Fruit fly (Drosophila melanogaster): Measurements from ENCODE around the gene gcm2.

The gcm2 gene

dm6 chr2L:9616654-9617053 is 8.3 kb downstream of the gcm2 start (continued):
- peak; percentile 82 for TF ChIP-seq Neu2 (GFP tag; optimal IDR thresholded peaks at IDR 0.05; ENCODE audit: borderline replicate concordance)
- TF ChIP-seq repo (GFP tag; optimal IDR thresholded peaks at IDR 0.05): peak; percentile 0
- no peak for TF ChIP-seq CG3726 (GFP tag; IDR thresholded peaks at IDR 0.05)
- no peak for TF ChIP-seq Dad (GFP tag; optimal IDR thresholded peaks at IDR 0.05)
- no peak for TF ChIP-seq CG12104 (GFP tag; optimal IDR thresholded peaks at IDR 0.05)
- TF ChIP-seq Rx (GFP tag; IDR thresholded peaks at IDR 0.05): no peak
- no peak for TF ChIP-seq Hand (GFP tag; optimal IDR thresholded peaks at IDR 0.05)
- no peak for TF ChIP-seq CG6254 (GFP tag; optimal IDR thresholded peaks at IDR 0.05)
- peak; percentile 63 for TF ChIP-seq CG12391 (tag; optimal IDR thresholded peaks at IDR 0.05)
- no peak for TF ChIP-seq Sry-β (GFP tag; optimal IDR thresholded peaks at IDR 0.05)
- TF ChIP-seq CG6689 (GFP tag; IDR thresholded peaks at IDR 0.05): 0 out of 2 replicates have a peak, but pooled peaks have one; percentile 9
- peak; percentile 30 for TF ChIP-seq CG8944 (GFP tag; optimal IDR thresholded peaks at IDR 0.05)
- peak; percentile 60; the same call in 1 of the 3 replicates for TF ChIP-seq hb (GFP tag; IDR thresholded peaks at IDR 0.05; ENCODE audit: partially characterized antibody)
- no peak for TF ChIP-seq hkb (optimal IDR thresholded peaks at IDR 0.05)
- peak; percentile 42 for TF ChIP-seq hkb (GFP tag; IDR thresholded peaks at IDR 0.05)
- TF ChIP-seq Mrtf (GFP tag; IDR thresholded peaks at IDR 0.05): no peak
- no peak for TF ChIP-seq nau (GFP tag; optimal IDR thresholded peaks at IDR 0.05)
- no peak for TF ChIP-seq Hr78 (GFP tag; optimal IDR thresholded peaks at IDR 0.05)
- no peak; the same call in 2 of the 3 replicates for TF ChIP-seq CG14050 (GFP tag; IDR thresholded peaks at IDR 0.05)
- peak; percentile 32 for TF ChIP-seq ewg (GFP tag; optimal IDR thresholded peaks at IDR 0.05)
- no peak for TF ChIP-seq CG15696 (tag; optimal IDR thresholded peaks at IDR 0.05)
- no peak for TF ChIP-seq bigmax (GFP tag; optimal IDR thresholded peaks at IDR 0.05)
- no peak; the same call in 1 of the 2 replicates for TF ChIP-seq CG5953 (GFP tag; IDR thresholded peaks at IDR 0.05)
- TF ChIP-seq CG10565 (GFP tag; optimal IDR thresholded peaks at IDR 0.05): no peak
- peak; percentile 59 for TF ChIP-seq CG7987 (GFP tag; optimal IDR thresholded peaks at IDR 0.05)
- peak; percentile 63; the same call in 1 of the 2 replicates for TF ChIP-seq ato (GFP tag; IDR thresholded peaks at IDR 0.05; ENCODE audit: partially characterized antibody)
- TF ChIP-seq CG2678 (tag; optimal IDR thresholded peaks at IDR 0.05): no peak
- TF ChIP-seq crc (GFP tag; optimal IDR thresholded peaks at IDR 0.05): no peak
- TF ChIP-seq dmrt99B (tag; optimal IDR thresholded peaks at IDR 0.05): no peak
- peak in 1 of 2 experiments; percentile 35 for TF ChIP-seq insv (GFP tag; optimal IDR thresholded peaks at IDR 0.05)
- TF ChIP-seq sqz (GFP tag; optimal IDR thresholded peaks at IDR 0.05): peak; percentile 83
- peak; percentile 35 for TF ChIP-seq CG17359 (tag; optimal IDR thresholded peaks at IDR 0.05)
- peak; percentile 10 for TF ChIP-seq CrebB (tag; optimal IDR thresholded peaks at IDR 0.05)
- TF ChIP-seq B-H2 (GFP tag; optimal IDR thresholded peaks at IDR 0.05): peak; percentile 68
- TF ChIP-seq twi (tag; optimal IDR thresholded peaks at IDR 0.05): no peak
- TF ChIP-seq CG11398 (GFP tag; optimal IDR thresholded peaks at IDR 0.05): peak; percentile 36
- no peak for TF ChIP-seq CG17802 (tag; optimal IDR thresholded peaks at IDR 0.05)
- TF ChIP-seq Side (GFP tag; optimal IDR thresholded peaks at IDR 0.05): peak; percentile 58
- TF ChIP-seq CG15479 (GFP tag; optimal IDR thresholded peaks at IDR 0.05): no peak
- no peak for TF ChIP-seq CG7271 (tag; optimal IDR thresholded peaks at IDR 0.05)
- TF ChIP-seq phol (tag; optimal IDR thresholded peaks at IDR 0.05): no peak
- no peak for TF ChIP-seq grn (GFP tag; optimal IDR thresholded peaks at IDR 0.05)
- peak in 1 of 2 experiments; percentile 68 for TF ChIP-seq chif (GFP tag; optimal IDR thresholded peaks at IDR 0.05)
- TF ChIP-seq CG15011 (GFP tag; optimal IDR thresholded peaks at IDR 0.05): no peak
- TF ChIP-seq ac (GFP tag; optimal IDR thresholded peaks at IDR 0.05): no peak
- TF ChIP-seq NC2β (GFP tag; optimal IDR thresholded peaks at IDR 0.05): peak; percentile 59
- TF ChIP-seq scrt (GFP tag; optimal IDR thresholded peaks at IDR 0.05): no peak
- TF ChIP-seq gcm2 (GFP tag; optimal IDR thresholded peaks at IDR 0.05): peak; percentile 86
- peak; percentile 16; the same call in 1 of the 2 replicates for TF ChIP-seq hbn (GFP tag; IDR thresholded peaks at IDR 0.05; ENCODE audit: partially characterized antibody)
- peak; percentile 86 for TF ChIP-seq vvl (GFP tag; IDR thresholded peaks at IDR 0.05)

Data from whole organism, embryonic.